Worm (Caenorhabditis elegans) whole organism, mixed stage, embryonic: ENCODE measurements around the gene K07H8.9.

ENCODE experiments used
- M03D4.4 ChIP-seq: sonication (generic microtip); optimal IDR thresholded peaks from 2 replicates; lab custom pipeline; 2017; ENCODE audit warnings: mild to moderate bottlenecking, missing genetic modification characterization, missing compliant biosample characterization
- bed-3 ChIP-seq: fragments of 200-800 bp; sonication (Bioruptor generic); optimal IDR thresholded peaks from 3 replicates; lab custom pipeline; 2018; ENCODE audit warnings: mild to moderate bottlenecking, missing genetic modification characterization, moderate library complexity, missing compliant biosample characterization
- blmp-1 ChIP-seq: fragments of 150-350 bp; optimal IDR thresholded peaks from 2 replicates; lab custom pipeline; 2014; ENCODE audit warnings: missing biosample characterization, missing genetic modification characterization
- ceh-39 ChIP-seq: fragments of 150-350 bp; optimal IDR thresholded peaks from 2 replicates; lab custom pipeline; 2014; ENCODE audit warnings: missing biosample characterization, missing genetic modification characterization
- ceh-43 ChIP-seq: fragments of 200-800 bp; sonication (Bioruptor generic); optimal IDR thresholded peaks from 2 replicates; lab custom pipeline; 2018; ENCODE audit warnings: mild to moderate bottlenecking, missing genetic modification characterization, moderate library complexity, missing compliant biosample characterization
- ceh-83 ChIP-seq: fragments of 200-800 bp; sonication (Bioruptor generic); optimal IDR thresholded peaks from 2 replicates; lab custom pipeline; 2018; ENCODE audit warnings: mild to moderate bottlenecking, missing genetic modification characterization, missing compliant biosample characterization
- ces-1 ChIP-seq: fragments of 150-350 bp; optimal IDR thresholded peaks from 2 replicates; lab custom pipeline; 2014; ENCODE audit warnings: missing biosample characterization, missing genetic modification reagents, missing genetic modification characterization
- cnd-1 ChIP-seq: fragments of 200-800 bp; sonication (Bioruptor generic); optimal IDR thresholded peaks from 2 replicates; lab custom pipeline; 2018; ENCODE audit warnings: mild to moderate bottlenecking, missing genetic modification characterization, missing compliant biosample characterization
- drap-1 ChIP-seq: fragments of 200-800 bp; sonication (Bioruptor generic); optimal IDR thresholded peaks from 3 replicates; lab custom pipeline; 2018; ENCODE audit warnings: mild to moderate bottlenecking, missing genetic modification characterization, missing compliant biosample characterization
- elt-1 ChIP-seq: sonication (generic microtip); optimal IDR thresholded peaks from 2 replicates; lab custom pipeline; 2017; ENCODE audit warnings: missing genetic modification characterization, mild to moderate bottlenecking, missing compliant biosample characterization, antibody characterized with exemption, moderate library complexity, borderline replicate concordance; ENCODE audit not compliant: insufficient read depth
- elt-3 ChIP-seq: fragments of 150-350 bp; optimal IDR thresholded peaks from 2 replicates; lab custom pipeline; 2014; ENCODE audit warnings: missing biosample characterization, missing genetic modification characterization
- flh-1 ChIP-seq: fragments of 200-800 bp; sonication (Bioruptor generic); optimal IDR thresholded peaks from 2 replicates; lab custom pipeline; 2018; ENCODE audit warnings: mild to moderate bottlenecking, missing genetic modification characterization, moderate library complexity, missing compliant biosample characterization
- ham-2 ChIP-seq: fragments of 200-800 bp; sonication (Bioruptor generic); optimal IDR thresholded peaks from 2 replicates; lab custom pipeline; 2018; ENCODE audit warnings: mild to moderate bottlenecking, missing genetic modification characterization, missing compliant biosample characterization
- hlh-1 ChIP-seq: fragments of 150-350 bp; optimal IDR thresholded peaks from 2 replicates; lab custom pipeline; 2014; ENCODE audit warnings: missing biosample characterization, missing genetic modification reagents, missing genetic modification characterization
- lin-13 ChIP-seq: fragments of 150-350 bp; optimal IDR thresholded peaks from 2 replicates; lab custom pipeline; 2014; ENCODE audit warnings: missing biosample characterization, missing genetic modification characterization
- lin-32 ChIP-seq: fragments of 200-800 bp; sonication (Bioruptor generic); optimal IDR thresholded peaks from 2 replicates; lab custom pipeline; 2018; ENCODE audit warnings: mild to moderate bottlenecking, missing genetic modification characterization, missing compliant biosample characterization
- lsy-2 ChIP-seq: fragments of 150-350 bp; optimal IDR thresholded peaks from 2 replicates; lab custom pipeline; 2014; ENCODE audit warnings: missing biosample characterization, missing genetic modification characterization
- mab-5 ChIP-seq: fragments of 150-350 bp; optimal IDR thresholded peaks from 2 replicates; lab custom pipeline; 2014; ENCODE audit warnings: missing biosample characterization, missing genetic modification characterization
- mep-1 ChIP-seq: fragments of 150-350 bp; optimal IDR thresholded peaks from 2 replicates; lab custom pipeline; 2017; ENCODE audit warnings: missing biosample characterization, missing genetic modification reagents, missing genetic modification characterization, inconsistent platforms
- mls-2 ChIP-seq: sonication (generic microtip); optimal IDR thresholded peaks from 2 replicates; lab custom pipeline; 2016; ENCODE audit warnings: mild to moderate bottlenecking, missing genetic modification characterization, moderate library complexity, missing compliant biosample characterization
- nhr-12 ChIP-seq: fragments of 150-350 bp; optimal IDR thresholded peaks from 2 replicates; lab custom pipeline; 2014; ENCODE audit warnings: missing biosample characterization, missing genetic modification characterization
- nhr-2 ChIP-seq: fragments of 150-350 bp; optimal IDR thresholded peaks from 2 replicates; lab custom pipeline; 2014; ENCODE audit warnings: missing biosample characterization, missing genetic modification characterization
- nhr-237 ChIP-seq: fragments of 150-350 bp; optimal IDR thresholded peaks from 2 replicates; lab custom pipeline; 2014; ENCODE audit warnings: missing biosample characterization, missing genetic modification characterization
- nhr-28 ChIP-seq: fragments of 150-350 bp; optimal IDR thresholded peaks from 2 replicates; lab custom pipeline; 2014; ENCODE audit warnings: missing biosample characterization, missing genetic modification characterization
- nhr-76 ChIP-seq: sonication (generic microtip); optimal IDR thresholded peaks from 2 replicates; lab custom pipeline; 2017; ENCODE audit warnings: missing biosample characterization, missing genetic modification characterization
- pha-4 ChIP-seq: fragments of 150-350 bp; optimal IDR thresholded peaks from 2 replicates; lab custom pipeline; 2018; ENCODE audit warnings: missing biosample characterization, missing genetic modification reagents, missing genetic modification characterization
- sem-2 ChIP-seq: fragments of 200-800 bp; sonication (Bioruptor generic); optimal IDR thresholded peaks from 2 replicates; lab custom pipeline; 2018; ENCODE audit warnings: mild to moderate bottlenecking, missing genetic modification characterization, missing compliant biosample characterization
- snpc-4 ChIP-seq: fragments of 150-350 bp; optimal IDR thresholded peaks from 2 replicates; lab custom pipeline; 2014; ENCODE audit warnings: missing biosample characterization, missing genetic modification characterization
- sptf-1 ChIP-seq: sonication (generic microtip); optimal IDR thresholded peaks from 2 replicates; lab custom pipeline; 2017; ENCODE audit warnings: mild to moderate bottlenecking, missing genetic modification characterization, moderate library complexity, missing compliant biosample characterization
- tbx-8 ChIP-seq: fragments of 200-800 bp; sonication (Bioruptor generic); optimal IDR thresholded peaks from 2 replicates; lab custom pipeline; 2018; ENCODE audit warnings: mild to moderate bottlenecking, missing genetic modification characterization, moderate library complexity, missing compliant biosample characterization
- unc-120 ChIP-seq: sonication (generic microtip); optimal IDR thresholded peaks from 2 replicates; lab custom pipeline; 2017; ENCODE audit warnings: missing genetic modification characterization, missing compliant biosample characterization; ENCODE audit not compliant: poor library complexity, severe bottlenecking
- unc-39 ChIP-seq: fragments of 150-350 bp; optimal IDR thresholded peaks from 2 replicates; lab custom pipeline; 2014; ENCODE audit warnings: missing biosample characterization, missing genetic modification characterization
- unc-62 ChIP-seq: fragments of 150-350 bp; optimal IDR thresholded peaks from 2 replicates; lab custom pipeline; 2014; ENCODE audit warnings: missing biosample characterization, missing genetic modification reagents, missing genetic modification characterization
- zip-8 ChIP-seq: fragments of 150-350 bp; optimal IDR thresholded peaks from 2 replicates; lab custom pipeline; 2014; ENCODE audit warnings: missing biosample characterization, missing genetic modification characterization
- ztf-11 ChIP-seq: fragments of 150-350 bp; optimal IDR thresholded peaks from 2 replicates; lab custom pipeline; 2014; ENCODE audit warnings: missing biosample characterization, missing genetic modification characterization

Gene K07H8.9

DNA sequence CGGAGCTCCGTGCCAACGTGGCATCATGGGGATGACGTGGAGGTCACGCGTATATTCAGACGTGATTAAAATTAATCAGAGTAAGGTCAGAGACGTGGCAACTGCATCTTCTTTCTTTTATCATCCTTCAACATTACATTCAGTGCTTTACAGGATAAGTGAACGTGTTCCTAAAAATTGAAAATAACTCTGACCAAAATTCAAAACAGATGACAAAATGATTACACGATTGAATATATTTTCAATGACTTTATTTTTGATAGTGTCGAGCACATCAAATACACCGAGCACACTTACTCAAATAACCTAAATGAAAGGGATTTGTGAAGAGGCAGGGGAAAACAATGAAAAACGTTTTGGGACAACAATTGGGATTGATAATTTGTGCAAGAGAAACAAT lies at the start of gene K07H8.9:
TSS of gene K07H8.9 (minus strand) at position 125 of the 400 bp plus-strand sequence.
- TF ChIP-seq zip-8 (tag; lab: Kevin White, UChicago) (no peak), drap-1 (GFP tag; lab: Kevin White, UChicago) (no peak), tbx-8 (GFP tag; lab: Kevin White, UChicago) (no peak), ces-1 (GFP tag; lab: Kevin White, UChicago) (no peak), bed-3 (GFP tag; lab: Kevin White, UChicago) (no peak), ceh-39 (tag; lab: Kevin White, UChicago) (no peak), blmp-1 (tag; lab: Kevin White, UChicago) (no peak), nhr-2 (tag; lab: Kevin White, UChicago) (no peak), unc-120 (tag; lab: Kevin White, UChicago) (no peak), mls-2 (tag; lab: Kevin White, UChicago) (no peak), lin-32 (no peak), mab-5 (tag; lab: Kevin White, UChicago) (no peak), ham-2 (GFP tag; lab: Kevin White, UChicago) (no peak), lin-13 (tag; lab: Kevin White, UChicago) (no peak), elt-3 (tag; lab: Kevin White, UChicago) (no peak), flh-1 (no peak), M03D4.4 (tag; lab: Kevin White, UChicago) (no peak), unc-62 (no peak), elt-1 (tag; lab: Kevin White, UChicago) (no peak)

DNA sequence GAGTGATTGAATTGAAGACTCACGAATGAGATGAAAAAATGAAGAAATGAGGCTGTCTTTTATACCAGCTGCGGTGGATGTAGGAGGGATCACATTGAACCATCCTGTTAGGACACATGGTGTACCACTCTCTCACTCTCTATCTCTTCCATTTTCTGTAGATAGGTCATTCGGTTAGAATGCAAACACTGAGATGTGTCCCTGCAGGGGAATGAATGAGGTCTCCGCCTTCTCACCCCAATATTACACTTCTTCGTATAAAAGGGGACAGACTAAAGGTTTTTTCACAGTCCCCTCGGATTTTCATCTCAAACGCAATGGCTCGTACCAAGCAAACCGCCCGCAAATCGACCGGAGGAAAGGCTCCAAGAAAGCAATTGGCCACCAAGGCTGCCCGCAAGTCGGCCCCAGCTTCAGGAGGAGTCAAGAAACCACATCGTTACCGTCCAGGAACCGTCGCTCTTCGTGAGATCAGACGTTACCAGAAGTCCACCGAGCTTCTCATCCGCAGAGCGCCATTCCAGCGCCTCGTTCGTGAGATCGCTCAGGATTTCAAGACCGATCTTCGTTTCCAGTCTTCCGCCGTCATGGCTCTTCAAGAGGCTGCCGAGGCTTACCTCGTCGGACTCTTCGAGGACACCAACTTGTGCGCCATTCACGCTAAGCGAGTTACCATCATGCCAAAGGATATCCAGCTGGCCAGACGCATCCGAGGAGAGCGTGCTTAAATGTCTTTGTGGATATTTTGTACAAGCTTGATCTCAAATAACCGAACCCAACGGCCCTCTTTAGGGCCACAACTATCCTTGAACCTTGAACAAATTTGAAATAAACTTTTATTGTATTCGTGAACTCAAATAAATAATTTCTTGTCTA lies 48.0 kb upstream of the K07H8.9 start, which contains the start of gene his-32:
TSS of gene his-32 (plus strand) at position 318 of the 876 bp plus-strand sequence.
- TF ChIP-seq unc-62 = peak; percentile 89
- TF ChIP-seq mls-2 (tag; lab: Kevin White, UChicago) = peak; percentile 61
- no peak for TF ChIP-seq nhr-76
- peak; percentile 98 for TF ChIP-seq ztf-11
- peak; percentile 99 for TF ChIP-seq ceh-39 (tag; lab: Kevin White, UChicago)
- TF ChIP-seq flh-1 = no peak
- TF ChIP-seq nhr-2 (tag; lab: Kevin White, UChicago) = peak; percentile 76
- TF ChIP-seq sem-2 (GFP tag; lab: Kevin White, UChicago) = peak; percentile 78
- TF ChIP-seq lin-32 = peak; percentile 65
- TF ChIP-seq ces-1 (GFP tag; lab: Kevin White, UChicago) = peak; percentile 39
- peak; percentile 64 for TF ChIP-seq hlh-1 (tag; lab: Kevin White, UChicago)
- peak; percentile 75 for TF ChIP-seq M03D4.4 (tag; lab: Kevin White, UChicago)
- TF ChIP-seq elt-3 (tag; lab: Kevin White, UChicago) = no peak
- peak; percentile 98 for TF ChIP-seq lin-13 (tag; lab: Kevin White, UChicago)
- peak; percentile 72 for TF ChIP-seq tbx-8 (GFP tag; lab: Kevin White, UChicago)
- peak; percentile 20 for TF ChIP-seq elt-1 (tag; lab: Kevin White, UChicago)
- TF ChIP-seq lsy-2 = peak; percentile 78
- no peak for TF ChIP-seq ham-2 (GFP tag; lab: Kevin White, UChicago)
- no peak for TF ChIP-seq blmp-1 (tag; lab: Kevin White, UChicago)
- TF ChIP-seq unc-120 (tag; lab: Kevin White, UChicago) = no peak
- TF ChIP-seq nhr-237 (tag; lab: Kevin White, UChicago) = no peak
- TF ChIP-seq nhr-12 (tag; lab: Kevin White, UChicago) = peak; percentile 87
- TF ChIP-seq ceh-83 (GFP tag; lab: Kevin White, UChicago) = peak; percentile 76
- peak; percentile 45 for TF ChIP-seq ceh-43 (GFP tag; lab: Kevin White, UChicago)
- TF ChIP-seq nhr-28 (tag; lab: Kevin White, UChicago) = no peak
- TF ChIP-seq bed-3 (GFP tag; lab: Kevin White, UChicago) = no peak
- TF ChIP-seq unc-39 (tag; lab: Kevin White, UChicago) = peak; percentile 96
- peak; percentile 95 for TF ChIP-seq cnd-1 (tag; lab: Kevin White, UChicago)
- TF ChIP-seq drap-1 (GFP tag; lab: Kevin White, UChicago) = peak; percentile 63
- peak; percentile 92 for TF ChIP-seq pha-4
- peak; percentile 70 for TF ChIP-seq sptf-1
- no peak for TF ChIP-seq mab-5 (tag; lab: Kevin White, UChicago)
- peak; percentile 92 for TF ChIP-seq mep-1 (tag; lab: Kevin White, UChicago)
- TF ChIP-seq zip-8 (tag; lab: Kevin White, UChicago) = no peak
- TF ChIP-seq snpc-4 (tag; lab: Kevin White, UChicago) = no peak

DNA sequence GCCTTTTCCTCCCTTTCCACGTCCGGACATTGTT lies 47.5 kb upstream of the K07H8.9 start, which contains the start of gene his-31:
TSS of gene his-31 (minus strand) at position 30 of the 34 bp plus-strand sequence.
- TF ChIP-seq hlh-1 (tag; lab: Kevin White, UChicago) (no peak), lsy-2 (no peak), lin-32 (no peak), zip-8 (tag; lab: Kevin White, UChicago) (no peak), elt-1 (tag; lab: Kevin White, UChicago) (no peak), ztf-11 (no peak), mep-1 (tag; lab: Kevin White, UChicago) (no peak), sem-2 (GFP tag; lab: Kevin White, UChicago) (no peak), ces-1 (GFP tag; lab: Kevin White, UChicago) (no peak), unc-39 (tag; lab: Kevin White, UChicago) (no peak), flh-1 (no peak), nhr-76 (no peak), tbx-8 (GFP tag; lab: Kevin White, UChicago) (no peak), nhr-2 (tag; lab: Kevin White, UChicago) (no peak), unc-62 (no peak), bed-3 (GFP tag; lab: Kevin White, UChicago) (no peak), mab-5 (tag; lab: Kevin White, UChicago) (no peak), ceh-39 (tag; lab: Kevin White, UChicago) (no peak)
